Worm (Caenorhabditis elegans) whole organism, L3 larva: Measurements from ENCODE around the gene F38E9.4.

Experiments used
- ZK546.5 ChIP-seq: sonication (generic microtip); optimal IDR thresholded peaks from 2 replicates; lab custom pipeline; 2017; ENCODE audit warnings: missing biosample characterization, missing genetic modification characterization
- ceh-16 ChIP-seq: sonication (generic microtip); optimal IDR thresholded peaks from 2 replicates; lab custom pipeline; 2017; ENCODE audit warnings: missing biosample characterization, missing genetic modification characterization
- ceh-28 ChIP-seq: fragments of 150-350 bp; optimal IDR thresholded peaks from 2 replicates; lab custom pipeline; 2014; ENCODE audit warnings: missing biosample characterization, missing genetic modification reagents, missing genetic modification characterization
- ceh-82 ChIP-seq: fragments of 150-350 bp; optimal IDR thresholded peaks from 2 replicates; lab custom pipeline; 2014; ENCODE audit warnings: missing biosample characterization, missing genetic modification characterization
- ceh-9 ChIP-seq: sonication (generic microtip); optimal IDR thresholded peaks from 2 replicates; lab custom pipeline; 2018; ENCODE audit warnings: missing biosample characterization, missing genetic modification characterization
- egl-27 ChIP-seq: sonication (generic microtip); optimal IDR thresholded peaks from 4 replicates; lab custom pipeline; 2017; ENCODE audit warnings: missing biosample characterization, missing genetic modification reagents, missing genetic modification characterization
- elt-1 ChIP-seq: fragments of 150-350 bp; optimal IDR thresholded peaks from 2 replicates; lab custom pipeline; 2014; ENCODE audit warnings: missing biosample characterization, missing genetic modification characterization
- elt-2 ChIP-seq: sonication (generic microtip); optimal IDR thresholded peaks from 2 replicates; lab custom pipeline; 2016; ENCODE audit warnings: missing genetic modification reagents, mild to moderate bottlenecking, missing genetic modification characterization, missing compliant biosample characterization
- elt-3 ChIP-seq, 3 experiments: fragments of 150-350 bp in 1 of 3; sonication (generic microtip) in 2 of 3; optimal IDR thresholded peaks; 2 replicates in 2 of 3; 4 replicates in 1 of 3; lab custom pipeline; 2014 to 2017; ENCODE audit warnings: missing biosample characterization in 3 of 3, missing genetic modification characterization in 3 of 3
- fkh-10 ChIP-seq: sonication (generic microtip); optimal IDR thresholded peaks from 2 replicates; lab custom pipeline; 2017; ENCODE audit warnings: missing biosample characterization, missing genetic modification reagents, missing genetic modification characterization
- fkh-2 ChIP-seq: fragments of 150-350 bp; optimal IDR thresholded peaks from 2 replicates; lab custom pipeline; 2014; ENCODE audit warnings: missing biosample characterization, missing genetic modification reagents, missing genetic modification characterization
- jun-1 ChIP-seq: fragments of 150-350 bp; optimal IDR thresholded peaks from 2 replicates; lab custom pipeline; 2014; ENCODE audit warnings: missing biosample characterization, missing genetic modification reagents, missing genetic modification characterization
- lin-15B ChIP-seq: fragments of 150-350 bp; optimal IDR thresholded peaks from 2 replicates; lab custom pipeline; 2014; ENCODE audit warnings: missing biosample characterization, missing genetic modification characterization
- lin-39 ChIP-seq: fragments of 150-350 bp; optimal IDR thresholded peaks from 2 replicates; lab custom pipeline; 2018; ENCODE audit warnings: missing biosample characterization, missing genetic modification reagents, missing genetic modification characterization
- lsy-12 ChIP-seq: sonication (generic microtip); optimal IDR thresholded peaks from 2 replicates; lab custom pipeline; 2016; ENCODE audit warnings: mild to moderate bottlenecking, missing genetic modification characterization, missing compliant biosample characterization
- mdl-1 ChIP-seq: fragments of 150-350 bp; optimal IDR thresholded peaks from 2 replicates; lab custom pipeline; 2014; ENCODE audit warnings: missing biosample characterization, missing genetic modification characterization
- mml-1 ChIP-seq: fragments of 150-350 bp; sonication (generic microtip); optimal IDR thresholded peaks from 3 replicates; lab custom pipeline; 2014; ENCODE audit warnings: missing biosample characterization, missing genetic modification characterization
- nfya-1 ChIP-seq: sonication (generic microtip); optimal IDR thresholded peaks from 2 replicates; lab custom pipeline; 2017; ENCODE audit warnings: missing genetic modification characterization, mild to moderate bottlenecking, missing compliant biosample characterization, antibody characterized with exemption, moderate library complexity; ENCODE audit not compliant: insufficient read depth
- nhr-12 ChIP-seq: fragments of 150-350 bp; optimal IDR thresholded peaks from 2 replicates; lab custom pipeline; 2014; ENCODE audit warnings: missing biosample characterization, missing genetic modification characterization
- nhr-237 ChIP-seq: fragments of 150-350 bp; optimal IDR thresholded peaks from 2 replicates; lab custom pipeline; 2014; ENCODE audit warnings: missing biosample characterization, missing genetic modification characterization
- nhr-43 ChIP-seq: sonication (generic microtip); optimal IDR thresholded peaks from 2 replicates; lab custom pipeline; 2016; ENCODE audit warnings: mild to moderate bottlenecking, missing genetic modification characterization, missing compliant biosample characterization; ENCODE audit not compliant: poor library complexity, severe bottlenecking
- nhr-76 ChIP-seq: fragments of 150-350 bp; sonication (generic microtip); optimal IDR thresholded peaks from 5 replicates; lab custom pipeline; 2014; ENCODE audit warnings: missing biosample characterization, missing genetic modification characterization
- pha-4 ChIP-seq: fragments of 150-350 bp; optimal IDR thresholded peaks from 2 replicates; lab custom pipeline; 2014; ENCODE audit warnings: missing biosample characterization, missing genetic modification reagents, missing genetic modification characterization
- pqm-1 ChIP-seq: fragments of 150-350 bp; optimal IDR thresholded peaks from 2 replicates; lab custom pipeline; 2017; ENCODE audit warnings: missing biosample characterization, missing genetic modification characterization, inconsistent platforms
- skn-1 ChIP-seq: fragments of 150-350 bp; optimal IDR thresholded peaks from 2 replicates; lab custom pipeline; 2014; ENCODE audit warnings: missing biosample characterization, missing genetic modification characterization
- snpc-4 ChIP-seq: fragments of 150-350 bp; optimal IDR thresholded peaks from 2 replicates; lab custom pipeline; 2014; ENCODE audit warnings: missing biosample characterization, missing genetic modification characterization
- tbx-2 ChIP-seq: sonication (generic microtip); optimal IDR thresholded peaks from 2 replicates; lab custom pipeline; 2016; ENCODE audit warnings: mild to moderate bottlenecking, missing genetic modification characterization, missing compliant biosample characterization
- unc-39 ChIP-seq: sonication (generic microtip); optimal IDR thresholded peaks from 4 replicates; lab custom pipeline; 2017; ENCODE audit warnings: missing biosample characterization, missing genetic modification characterization
- zag-1 ChIP-seq: fragments of 150-350 bp; optimal IDR thresholded peaks from 2 replicates; lab custom pipeline; 2014; ENCODE audit warnings: missing biosample characterization, missing genetic modification characterization
- ztf-11 ChIP-seq: fragments of 150-350 bp; optimal IDR thresholded peaks from 2 replicates; lab custom pipeline; 2014; ENCODE audit warnings: missing biosample characterization, missing genetic modification characterization

The F38E9.4 gene

ce11 chrX:16485322-16485721 is 33.6 kb downstream of the F38E9.4 start:
- TF ChIP-seq ZK546.5 (tag; lab: Kevin White, UChicago) (no peak), nfya-1 (tag; lab: Kevin White, UChicago) (no peak), mdl-1 (tag; lab: Kevin White, UChicago) (no peak), egl-27 (no peak), fkh-10 (GFP tag; lab: Kevin White, UChicago) (peak; percentile 56), lsy-12 (tag; lab: Kevin White, UChicago) (no peak)

- TF ChIP-seq elt-2 (tag; lab: Kevin White, UChicago) (peak; percentile 72), zag-1 (tag; lab: Kevin White, UChicago) (no peak), pqm-1 (tag; lab: Kevin White, UChicago) (peak; percentile 16), fkh-10 (GFP tag; lab: Kevin White, UChicago) (peak; percentile 61)
These were observed 35.4 kb downstream of the F38E9.4 start, which contains the start of gene cah-3 for ce11 chrX:16487068-16487658. TSS of gene cah-3 (plus strand) at chrX:16487481.

ce11 chrX:16490753-16491152 is 39.0 kb downstream of the F38E9.4 start:
- no peak for TF ChIP-seq jun-1 (tag; lab: Kevin White, UChicago)
- TF ChIP-seq ztf-11 (tag; lab: Kevin White, UChicago), result no peak
- TF ChIP-seq tbx-2 (tag; lab: Kevin White, UChicago), result no peak
- no peak for TF ChIP-seq lin-39 (tag; lab: Kevin White, UChicago)
- TF ChIP-seq pha-4 (tag; lab: Kevin White, UChicago), result no peak
- no peak for TF ChIP-seq nfya-1 (tag; lab: Kevin White, UChicago)
- no peak for TF ChIP-seq nhr-43

ce11 chrX:16494630-16495029 is 42.9 kb downstream of the F38E9.4 start, which contains the start of gene K05G3.2:
TSS of gene K05G3.2 (plus strand) at chrX:16494930.
- TF ChIP-seq lin-15B (tag; lab: Kevin White, UChicago) (no peak), mml-1 (tag; lab: Kevin White, UChicago) (no peak), lsy-12 (tag; lab: Kevin White, UChicago) (no peak), fkh-2 (tag; lab: Kevin White, UChicago) (no peak), zag-1 (tag; lab: Kevin White, UChicago) (no peak), pqm-1 (tag; lab: Kevin White, UChicago) (no peak), snpc-4 (tag; lab: Kevin White, UChicago) (no peak), jun-1 (tag; lab: Kevin White, UChicago) (no peak), nhr-43 (no peak), ceh-9 (tag; lab: Kevin White, UChicago) (no peak), skn-1 (no peak), elt-2 (tag; lab: Kevin White, UChicago) (no peak), ceh-82 (tag; lab: Kevin White, UChicago) (no peak), nhr-12 (tag; lab: Kevin White, UChicago) (no peak), mdl-1 (tag; lab: Kevin White, UChicago) (no peak), elt-1 (tag; lab: Kevin White, UChicago) (no peak), ZK546.5 (tag; lab: Kevin White, UChicago) (no peak), unc-39 (tag; lab: Kevin White, UChicago) (no peak)
- TF ChIP-seq, all 47 proteins: peak for 0

ce11 chrX:16501032-16501431 is 49.3 kb downstream of the F38E9.4 start, which contains the start of gene K05G3.1:
TSS of gene K05G3.1 (plus strand) at chrX:16501332.
- no peak for TF ChIP-seq ceh-9 (tag; lab: Kevin White, UChicago)
- no peak for TF ChIP-seq snpc-4 (tag; lab: Kevin White, UChicago)
- TF ChIP-seq elt-3 (tag; optimal IDR thresholded peaks at IDR 0.05; lab: Kevin White, UChicago), result no peak
- TF ChIP-seq ceh-16 (tag; lab: Kevin White, UChicago), result no peak
- no peak for TF ChIP-seq mdl-1 (tag; lab: Kevin White, UChicago)
- TF ChIP-seq elt-1 (tag; lab: Kevin White, UChicago), result no peak
- TF ChIP-seq ztf-11 (tag; lab: Kevin White, UChicago), result no peak
- no peak for TF ChIP-seq nhr-237
- TF ChIP-seq nhr-76 (tag; lab: Kevin White, UChicago), result no peak
- TF ChIP-seq ceh-28 (tag; lab: Kevin White, UChicago), result no peak
- no peak for TF ChIP-seq mml-1 (tag; lab: Kevin White, UChicago)
